Worm (Caenorhabditis elegans) whole organism, young adult: Measurements from ENCODE around the gene pmt-1.

Source experiments
- C17E4.6 ChIP-seq: fragments of 200-800 bp; sonication (Bioruptor generic); IDR thresholded peaks from 2 replicates; pipeline ENCODE4 v1.3.6; 2022; ENCODE audit warnings: missing genetic modification reagents, missing genetic modification characterization, missing compliant biosample characterization
- F10E7.11 ChIP-seq: sonication (generic microtip); optimal IDR thresholded peaks from 2 replicates; lab custom pipeline; 2017; ENCODE audit warnings: mild to moderate bottlenecking, missing genetic modification characterization, moderate library complexity, missing compliant biosample characterization
- F33H1.4 ChIP-seq: fragments of 200-800 bp; sonication (Bioruptor generic); IDR thresholded peaks from 2 replicates; pipeline ENCODE4 v1.3.6; 2022; ENCODE audit warnings: missing genetic modification reagents, missing genetic modification characterization, missing compliant biosample characterization
- T07F8.4 ChIP-seq: sonication (generic microtip); optimal IDR thresholded peaks from 2 replicates; lab custom pipeline; 2016; ENCODE audit warnings: mild to moderate bottlenecking, missing genetic modification characterization, moderate library complexity, missing compliant biosample characterization
- T26A5.8 ChIP-seq: sonication (generic microtip); optimal IDR thresholded peaks from 2 replicates; lab custom pipeline; 2016; ENCODE audit warnings: missing genetic modification characterization, missing compliant biosample characterization
- Y95B8A.8 ChIP-seq: fragments of 200-800 bp; sonication (Bioruptor generic); IDR thresholded peaks from 2 replicates; pipeline ENCODE4 v1.3.6; 2022; ENCODE audit warnings: missing genetic modification reagents, missing genetic modification characterization, missing compliant biosample characterization
- akir-1 ChIP-seq: fragments of 200-800 bp; sonication (Bioruptor generic); optimal IDR thresholded peaks from 2 replicates; lab custom pipeline; 2018; ENCODE audit warnings: mild to moderate bottlenecking, missing genetic modification characterization, moderate library complexity, missing compliant biosample characterization
- ama-1 ChIP-seq, 3 experiments: fragments of 150-350 bp in 1 of 3; sonication (generic microtip) in 2 of 3; optimal IDR thresholded peaks; 2 replicates each; lab custom pipeline; 2014 to 2018; ENCODE audit warnings: missing biosample characterization in 2 of 3, missing genetic modification characterization in 2 of 3, missing genetic modification reagents in 2 of 3
- aptf-2 ChIP-seq: fragments of 200-800 bp; sonication (Bioruptor generic); conservative IDR thresholded peaks from 2 replicates; pipeline ENCODE4 v1.3.6; 2022; ENCODE audit warnings: missing genetic modification reagents, missing genetic modification characterization, missing compliant biosample characterization
- aptf-3 ChIP-seq: fragments of 200-800 bp; sonication (Bioruptor generic); IDR thresholded peaks from 2 replicates; pipeline ENCODE4 v1.3.6; 2022; ENCODE audit warnings: missing genetic modification characterization, missing compliant biosample characterization
- atf-7 ChIP-seq: sonication (generic microtip); optimal IDR thresholded peaks from 2 replicates; lab custom pipeline; 2017; ENCODE audit warnings: mild to moderate bottlenecking, missing genetic modification characterization, missing compliant biosample characterization
- attf-5 ChIP-seq: fragments of 200-800 bp; sonication (Bioruptor generic); optimal IDR thresholded peaks from 2 replicates; lab custom pipeline; 2018; ENCODE audit warnings: mild to moderate bottlenecking, missing genetic modification characterization, missing compliant biosample characterization
- bed-2 ChIP-seq: fragments of 200-800 bp; sonication (Bioruptor generic); IDR thresholded peaks from 2 replicates; pipeline ENCODE4 v1.3.6; 2022; ENCODE audit warnings: missing genetic modification reagents, missing genetic modification characterization, missing compliant biosample characterization
- ccch-3 ChIP-seq: fragments of 200-800 bp; sonication (Bioruptor generic); optimal IDR thresholded peaks from 2 replicates; lab custom pipeline; 2018; ENCODE audit warnings: mild to moderate bottlenecking, missing genetic modification characterization, missing compliant biosample characterization
- cebp-1 ChIP-seq, 2 experiments: fragments of 200-800 bp in 1 of 2; sonication (Bioruptor generic) in 1 of 2; sonication (generic microtip) in 1 of 2; IDR thresholded peaks in 1 of 2; optimal IDR thresholded peaks in 1 of 2; 2 replicates each; pipeline versions ENCODE4 v1.3.6 to Lab custom; 2017 to 2022; ENCODE audit warnings: missing compliant biosample characterization in 2 of 2, missing genetic modification characterization in 2 of 2, mild to moderate bottlenecking in 1 of 2, missing genetic modification reagents in 1 of 2, moderate library complexity in 1 of 2
- cebp-2 ChIP-seq: fragments of 200-800 bp; sonication (Bioruptor generic); IDR thresholded peaks from 2 replicates; pipeline ENCODE4 v1.3.6; 2022; ENCODE audit warnings: missing genetic modification characterization, missing compliant biosample characterization
- ceh-27 ChIP-seq: fragments of 200-800 bp; sonication (Bioruptor generic); optimal IDR thresholded peaks from 2 replicates; lab custom pipeline; 2018; ENCODE audit warnings: mild to moderate bottlenecking, missing genetic modification characterization, moderate library complexity, missing compliant biosample characterization
- chd-7 ChIP-seq: sonication (generic microtip); optimal IDR thresholded peaks from 2 replicates; lab custom pipeline; 2016; ENCODE audit warnings: mild to moderate bottlenecking, missing genetic modification characterization, moderate library complexity, missing compliant biosample characterization
- dox-1 ChIP-seq: fragments of 200-800 bp; sonication (Bioruptor generic); IDR thresholded peaks from 2 replicates; pipeline ENCODE4 v1.3.6; 2022; ENCODE audit warnings: missing genetic modification reagents, missing genetic modification characterization, missing compliant biosample characterization
- efl-1 ChIP-seq: fragments of 150-350 bp; optimal IDR thresholded peaks from 2 replicates; lab custom pipeline; 2014; ENCODE audit warnings: missing biosample characterization, missing genetic modification reagents, missing genetic modification characterization
- egl-18 ChIP-seq: fragments of 200-800 bp; sonication (Bioruptor generic); IDR thresholded peaks from 2 replicates; pipeline ENCODE4 v1.3.6; 2022; ENCODE audit warnings: missing genetic modification reagents, missing genetic modification characterization, missing compliant biosample characterization
- egl-44 ChIP-seq: fragments of 200-800 bp; sonication (Bioruptor generic); IDR thresholded peaks from 2 replicates; pipeline ENCODE4 v1.3.6; 2022; ENCODE audit warnings: missing genetic modification reagents, missing genetic modification characterization, missing compliant biosample characterization
- egrh-3 ChIP-seq: fragments of 200-800 bp; sonication (Bioruptor generic); IDR thresholded peaks from 2 replicates; pipeline ENCODE4 v1.3.6; 2022; ENCODE audit warnings: missing genetic modification reagents, missing genetic modification characterization, missing compliant biosample characterization
- ets-4 ChIP-seq: fragments of 200-800 bp; sonication (Bioruptor generic); optimal IDR thresholded peaks from 2 replicates; lab custom pipeline; 2018; ENCODE audit warnings: mild to moderate bottlenecking, missing genetic modification characterization, missing compliant biosample characterization
- fkh-3 ChIP-seq: sonication (generic microtip); optimal IDR thresholded peaks from 2 replicates; lab custom pipeline; 2016; ENCODE audit warnings: mild to moderate bottlenecking, missing genetic modification characterization, missing compliant biosample characterization
- him-1 ChIP-seq: sonication (generic microtip); optimal IDR thresholded peaks from 2 replicates; lab custom pipeline; 2016; ENCODE audit warnings: missing genotype, missing genetic modification reagents, missing genetic modification characterization, missing compliant biosample characterization
- hlh-26 ChIP-seq: fragments of 200-800 bp; sonication (Bioruptor generic); conservative IDR thresholded peaks from 2 replicates; pipeline ENCODE4 v1.3.6; 2022; ENCODE audit warnings: missing genetic modification reagents, missing genetic modification characterization, missing compliant biosample characterization
- lag-1 ChIP-seq: fragments of 200-800 bp; sonication (Bioruptor generic); IDR thresholded peaks from 2 replicates; pipeline ENCODE4 v1.3.6; 2022; ENCODE audit warnings: missing genetic modification reagents, missing genetic modification characterization, missing compliant biosample characterization
- let-607 ChIP-seq, 2 experiments: fragments of 200-800 bp in 1 of 2; sonication (Bioruptor generic) in 1 of 2; sonication (generic microtip) in 1 of 2; optimal IDR thresholded peaks; 2 replicates each; lab custom pipeline; 2016 to 2018; ENCODE audit warnings: mild to moderate bottlenecking in 2 of 2, missing compliant biosample characterization in 2 of 2, missing genetic modification characterization in 2 of 2, moderate library complexity in 2 of 2, missing genotype in 1 of 2
- lin-35 ChIP-seq, 3 experiments: fragments of 150-350 bp in 2 of 3; sonication (generic microtip) in 1 of 3; optimal IDR thresholded peaks; 2 replicates each; lab custom pipeline; 2014 to 2018; ENCODE audit warnings: missing biosample characterization in 3 of 3, missing genetic modification characterization in 3 of 3, missing genetic modification reagents in 3 of 3
- lin-40 ChIP-seq: sonication (generic microtip); optimal IDR thresholded peaks from 2 replicates; lab custom pipeline; 2016; ENCODE audit warnings: missing genetic modification characterization, mild to moderate bottlenecking, missing compliant biosample characterization, missing genotype, missing genetic modification reagents
- lir-1 ChIP-seq: fragments of 200-800 bp; sonication (Bioruptor generic); conservative IDR thresholded peaks from 2 replicates; pipeline ENCODE4 v1.3.6; 2022; ENCODE audit warnings: missing genetic modification reagents, missing genetic modification characterization, missing compliant biosample characterization
- lsl-1 ChIP-seq: fragments of 200-800 bp; sonication (Bioruptor generic); optimal IDR thresholded peaks from 2 replicates; lab custom pipeline; 2018; ENCODE audit warnings: mild to moderate bottlenecking, missing genetic modification characterization, moderate library complexity, missing compliant biosample characterization
- madf-3 ChIP-seq: fragments of 200-800 bp; sonication (Bioruptor generic); IDR thresholded peaks from 2 replicates; pipeline ENCODE4 v1.3.6; 2022; ENCODE audit warnings: missing genetic modification reagents, missing genetic modification characterization, missing compliant biosample characterization
- mcd-1 ChIP-seq: fragments of 200-800 bp; sonication (Bioruptor generic); IDR thresholded peaks from 2 replicates; pipeline ENCODE4 v1.3.6; 2022; ENCODE audit warnings: missing genetic modification reagents, missing genetic modification characterization, missing compliant biosample characterization
- nhr-179 ChIP-seq: sonication (generic microtip); optimal IDR thresholded peaks from 2 replicates; lab custom pipeline; 2016; ENCODE audit warnings: mild to moderate bottlenecking, missing genetic modification characterization, missing compliant biosample characterization
- rec-8 ChIP-seq, 2 experiments: sonication (generic microtip); optimal IDR thresholded peaks; 2 replicates each; lab custom pipeline; 2016; ENCODE audit warnings: mild to moderate bottlenecking in 2 of 2, missing genetic modification characterization in 2 of 2, missing genetic modification reagents in 2 of 2, missing genotype in 2 of 2, missing biosample characterization in 1 of 2, missing compliant biosample characterization in 1 of 2, moderate library complexity in 1 of 2
- snpc-1.1 ChIP-seq: sonication (generic microtip); optimal IDR thresholded peaks from 2 replicates; lab custom pipeline; 2017; ENCODE audit warnings: missing genetic modification characterization, mild to moderate bottlenecking, missing compliant biosample characterization, antibody characterized with exemption, moderate library complexity, missing genotype, missing genetic modification reagents; ENCODE audit not compliant: insufficient read depth
- snpc-3.4 ChIP-seq: sonication (generic microtip); optimal IDR thresholded peaks from 2 replicates; lab custom pipeline; 2017; ENCODE audit warnings: missing genetic modification characterization, mild to moderate bottlenecking, missing compliant biosample characterization, antibody characterized with exemption, moderate library complexity, missing genotype, missing genetic modification reagents
- zfh-2 ChIP-seq: fragments of 200-800 bp; sonication (Bioruptor generic); conservative IDR thresholded peaks from 2 replicates; pipeline ENCODE4 v1.3.6; 2022; ENCODE audit warnings: missing genetic modification reagents, missing genetic modification characterization, missing compliant biosample characterization
- ztf-26 ChIP-seq: sonication (generic microtip); optimal IDR thresholded peaks from 2 replicates; lab custom pipeline; 2017; ENCODE audit warnings: missing genetic modification characterization, missing compliant biosample characterization
- ztf-6 ChIP-seq: fragments of 200-800 bp; sonication (Bioruptor generic); IDR thresholded peaks from 2 replicates; pipeline ENCODE4 v1.3.6; 2022; ENCODE audit warnings: missing genetic modification reagents, missing genetic modification characterization, missing compliant biosample characterization

pmt-1 gene

DNA sequence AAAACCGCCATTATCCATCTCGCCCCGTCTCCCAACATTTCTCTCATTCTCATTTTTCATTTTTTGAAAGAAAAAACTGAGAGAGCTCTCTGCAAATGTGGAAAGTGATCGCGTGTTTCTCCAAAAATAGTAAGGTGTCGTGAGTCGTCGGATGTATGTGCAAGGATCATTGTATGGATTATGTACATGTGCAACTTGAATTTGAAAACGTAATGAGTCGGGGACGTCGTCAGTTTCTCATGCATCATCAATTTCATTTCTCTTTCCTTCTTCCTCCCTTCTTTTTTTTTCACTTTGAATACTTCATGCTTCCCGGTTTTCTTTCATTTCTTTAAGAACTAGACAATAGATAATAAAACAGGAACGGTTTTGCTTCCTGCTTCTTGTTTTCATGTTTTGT, 22.8 kb upstream of the pmt-1 start:
- TF ChIP-seq mcd-1 (no peak), efl-1 (GFP tag; lab: Kevin White, UChicago) (no peak), attf-5 (GFP tag; lab: Kevin White, UChicago) (no peak), aptf-3 (no peak), lsl-1 (GFP tag; lab: Kevin White, UChicago) (no peak), him-1 (tag; lab: Kevin White, UChicago) (no peak), atf-7 (tag; lab: Kevin White, UChicago) (no peak)
- TF ChIP-seq, all 124 proteins: peak for 0

DNA sequence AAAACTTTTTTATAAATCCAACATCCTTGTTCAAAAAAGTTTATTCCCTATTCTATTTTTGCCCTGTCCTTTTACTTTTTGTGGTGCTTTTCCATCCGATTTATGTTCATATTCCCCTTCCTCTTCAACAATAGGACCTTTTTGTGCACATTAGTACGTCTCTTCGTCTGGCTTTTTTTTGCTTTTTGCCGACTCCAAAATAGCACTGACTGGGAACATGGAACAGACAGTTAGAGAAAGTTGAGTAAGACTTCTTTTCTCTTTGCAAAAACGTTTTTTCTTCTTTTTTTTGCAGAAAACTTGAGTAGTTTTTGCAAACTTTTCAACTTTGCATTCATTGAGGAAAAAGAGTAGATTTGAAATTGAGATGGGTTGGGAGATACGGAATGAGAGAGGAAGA, 19.5 kb upstream of the pmt-1 start:
- TF ChIP-seq F10E7.11 (no peak), bed-2 (GFP tag; lab: Robert Waterston, UW) (no peak)

DNA sequence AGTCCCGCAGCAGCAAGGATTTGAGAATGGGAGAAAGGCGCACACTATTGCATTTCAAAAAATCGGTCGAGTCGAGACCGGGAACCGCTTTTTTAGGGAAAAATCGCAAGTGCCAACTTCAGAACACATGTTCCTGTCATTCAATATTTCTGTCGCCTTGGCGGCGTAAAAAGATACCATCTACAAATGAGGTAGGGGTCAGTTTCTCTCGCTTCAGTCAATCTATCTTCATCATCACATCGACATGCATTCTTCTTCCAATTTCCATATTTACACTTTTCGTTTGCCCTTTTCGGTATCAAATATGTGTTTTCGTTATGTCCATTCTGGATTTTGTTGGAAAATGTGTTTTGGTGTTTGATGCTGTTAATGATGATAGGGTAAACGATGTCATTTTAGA, 15.4 kb upstream of the pmt-1 start:
- TF ChIP-seq lin-40 (tag; lab: Kevin White, UChicago) (no peak), madf-3 (no peak), ccch-3 (no peak)

DNA sequence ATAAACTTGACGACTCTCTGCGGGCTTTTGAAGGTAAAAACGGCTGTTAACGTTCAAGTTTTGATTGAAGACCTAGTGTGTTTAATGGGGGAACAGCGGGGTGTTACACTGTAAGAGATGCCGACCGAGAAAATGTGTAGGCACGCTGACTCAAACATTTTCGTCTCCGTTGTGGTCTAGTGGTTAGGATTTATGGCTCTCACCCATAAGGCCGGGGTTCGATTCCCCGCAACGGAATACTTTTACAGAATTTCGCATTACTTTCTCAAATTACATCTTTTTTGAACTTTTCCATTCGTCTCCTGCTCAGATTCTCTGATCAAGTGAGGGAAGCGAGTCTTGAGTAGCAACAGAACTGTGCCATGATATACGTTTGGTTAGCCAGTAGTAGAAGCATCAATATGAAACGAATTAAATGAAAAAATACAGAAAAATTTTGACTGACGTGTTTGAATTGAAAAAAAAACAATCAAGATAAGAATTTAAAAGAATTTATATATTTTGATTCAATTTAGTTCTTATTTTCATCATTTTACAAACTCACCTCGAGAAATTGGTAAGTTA, 11.0 kb upstream of the pmt-1 start, which contains the start of gene ZK622.1:
TSS of gene ZK622.1 (plus strand) at position 514 of the 564 bp plus-strand sequence.
- TF ChIP-seq ceh-27 (GFP tag; lab: Kevin White, UChicago) (peak; percentile 55), egl-44 (GFP tag; lab: Robert Waterston, UW) (0 out of 2 replicates have a peak, but pooled peaks have one; percentile 56), T26A5.8 (no peak), C17E4.6 (no peak), snpc-3.4 (tag; lab: Kevin White, UChicago) (no peak), ama-1 (optimal IDR thresholded peaks at IDR 0.05; lab: Kevin White, UChicago) (no peak), ama-1 (GFP tag; optimal IDR thresholded peaks at IDR 0.05; lab: Kevin White, UChicago) (no peak), fkh-3 (no peak), dox-1 (peak; percentile 55), lag-1 (GFP tag; lab: Robert Waterston, UW) (no peak), zfh-2 (GFP tag; lab: Robert Waterston, UW) (no peak), lin-35 (GFP tag; optimal IDR thresholded peaks at IDR 0.05; lab: Kevin White, UChicago) (no peak), rec-8 (tag; optimal IDR thresholded peaks at IDR 0.05; lab: Kevin White, UChicago) (peak; percentile 40 to 58), Y95B8A.8 (GFP tag; lab: Robert Waterston, UW) (peak; percentile 72), ztf-6 (GFP tag; lab: Robert Waterston, UW) (no peak), chd-7 (peak; percentile 5), egrh-3 (GFP tag; lab: Robert Waterston, UW) (no peak), T07F8.4 (peak; percentile 44), akir-1 (no peak), ccch-3 (no peak), cebp-1 (GFP tag; IDR thresholded peaks at IDR 0.05; lab: Robert Waterston, UW) (no peak), cebp-1 (tag; optimal IDR thresholded peaks at IDR 0.05; lab: Kevin White, UChicago) (no peak), let-607 (tag; optimal IDR thresholded peaks at IDR 0.05; lab: Kevin White, UChicago) (no peak), efl-1 (GFP tag; lab: Kevin White, UChicago) (no peak), nhr-179 (tag; lab: Kevin White, UChicago) (no peak), ztf-26 (tag; lab: Kevin White, UChicago) (no peak), F33H1.4 (peak; percentile 23; the same call in 1 of the 2 replicates), egl-18 (GFP tag; lab: Robert Waterston, UW) (no peak), ets-4 (no peak), aptf-2 (no peak), snpc-1.1 (tag; lab: Kevin White, UChicago) (no peak), hlh-26 (GFP tag; lab: Robert Waterston, UW) (no peak), lir-1 (GFP tag; lab: Robert Waterston, UW) (no peak), cebp-2 (GFP tag; lab: Robert Waterston, UW) (no peak)
